Worm (Caenorhabditis elegans): ENCODE data around the gene dnj-3.

ce11 chrV:15020229-15020628 lies 48.2 kb upstream of the dnj-3 start, which contains the start of gene F14H8.2:
- TF ChIP-seq flt-1 (GFP tag; IDR thresholded peaks at IDR 0.05), result no peak
- no peak for TF ChIP-seq ztf-29 (GFP tag; IDR thresholded peaks at IDR 0.05)
- no peak for TF ChIP-seq med-1 (GFP tag; optimal IDR thresholded peaks at IDR 0.05; ENCODE audit: insufficient read depth)
- TF ChIP-seq T22C8.4 (GFP tag; IDR thresholded peaks at IDR 0.05), result no peak

Data from whole organism, midembryonic.